Fruit fly (Drosophila melanogaster) whole organism, larva: ENCODE results near the gene CG1354.

Experiments used
- noc ChIP-seq: fragments of 200-800 bp; sonication (Bioruptor generic); optimal IDR thresholded peaks from 3 replicates; lab custom pipeline; 2019; ENCODE audit warnings: missing biosample characterization, mild to moderate bottlenecking, missing genetic modification characterization, moderate library complexity

The CG1354 gene

DNA sequence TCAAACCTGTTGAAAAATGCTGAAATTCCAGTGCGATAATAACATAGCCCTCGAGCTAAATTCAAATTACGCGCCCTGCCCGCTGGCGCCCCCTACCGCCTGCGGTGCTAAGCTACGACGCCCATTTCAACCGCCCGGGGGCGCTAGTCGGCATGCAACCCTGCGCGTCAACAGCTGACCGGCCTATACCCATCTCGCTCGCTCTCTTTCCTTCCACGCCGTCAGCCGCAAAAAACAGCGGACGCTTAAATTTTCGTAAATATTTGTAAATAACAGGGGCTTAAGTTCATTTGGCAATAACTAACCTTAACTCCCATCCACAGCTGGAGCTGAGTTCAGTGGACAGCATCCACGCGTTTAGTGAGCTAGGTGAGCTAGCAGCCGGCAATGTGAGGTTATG lies at the start of gene CG1354:
Gene CG1354, plus strand, starts transcription at position 198 of the 400 bp plus-strand sequence.
- no peak for TF ChIP-seq noc (tag; lab: Kevin White, UChicago)

DNA sequence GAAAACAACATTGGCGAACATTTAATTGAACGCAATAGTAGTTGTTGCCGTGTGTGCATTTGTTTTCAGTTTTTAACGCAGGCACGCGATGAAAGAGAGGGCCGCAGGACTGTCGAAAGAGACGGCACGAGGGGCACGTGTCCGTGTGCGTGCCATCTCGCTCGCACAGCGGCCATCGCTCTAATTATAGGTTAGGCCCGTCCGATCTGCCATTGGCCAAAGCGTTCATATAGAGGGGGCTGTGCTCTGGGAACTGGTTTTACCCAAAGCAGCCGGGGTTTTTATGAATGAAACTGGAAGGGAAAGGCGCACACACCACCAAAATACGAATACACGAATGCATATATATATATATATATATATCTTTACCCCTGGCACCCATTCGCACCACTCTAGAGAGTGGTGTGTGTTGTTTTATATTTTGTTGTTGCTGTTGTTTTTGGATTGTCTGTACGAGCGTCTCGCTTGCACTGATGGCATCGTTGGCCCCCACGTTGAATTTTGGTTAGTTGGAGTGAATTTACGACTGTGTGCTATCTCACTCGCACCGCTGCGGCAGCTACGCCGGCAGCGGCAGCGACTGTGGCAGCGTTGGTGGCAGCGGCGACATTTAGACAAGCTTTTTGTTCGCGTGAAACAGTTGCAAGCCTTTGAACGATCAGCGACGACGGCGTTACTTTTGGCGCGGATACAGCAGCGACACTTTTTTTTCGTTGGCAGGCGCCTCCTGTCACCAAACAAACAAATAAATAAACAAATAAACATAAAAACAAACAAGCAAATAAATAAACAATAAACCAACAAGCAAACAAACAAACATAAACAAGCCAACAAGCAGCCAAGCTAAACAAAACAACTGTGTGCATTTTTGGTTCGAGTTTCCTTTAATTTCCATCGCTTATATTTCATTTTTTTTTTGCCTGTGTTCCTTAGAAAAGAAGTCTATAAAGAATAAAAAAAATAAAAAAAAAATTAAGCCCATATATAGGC lies 49.2 kb upstream of the CG1354 start, which contains the start of gene Sp1:
Gene Sp1, plus strand, starts transcription at position 636 of the 990 bp plus-strand sequence.
- no peak for TF ChIP-seq noc (tag; lab: Kevin White, UChicago)

DNA sequence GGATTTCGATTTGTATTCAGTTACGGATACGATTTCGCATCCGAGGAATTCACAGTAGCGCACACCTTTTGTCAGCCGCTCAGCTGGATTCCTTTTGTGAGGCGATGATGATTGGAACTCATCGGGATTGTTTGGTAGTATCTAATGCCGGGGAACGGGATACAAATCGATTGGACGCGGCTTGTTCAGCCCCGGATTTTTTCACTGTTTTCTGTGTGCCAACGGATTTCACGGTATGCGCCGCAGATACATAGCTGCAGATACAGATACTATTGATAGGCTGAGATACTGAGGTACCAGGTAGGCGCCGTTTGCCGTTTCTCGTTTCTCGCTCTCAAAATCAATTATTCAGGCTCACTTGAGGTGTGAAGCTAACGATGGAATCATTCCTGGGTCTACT lies 47.0 kb upstream of the CG1354 start:
- TF ChIP-seq noc (tag; lab: Kevin White, UChicago), result no peak

DNA sequence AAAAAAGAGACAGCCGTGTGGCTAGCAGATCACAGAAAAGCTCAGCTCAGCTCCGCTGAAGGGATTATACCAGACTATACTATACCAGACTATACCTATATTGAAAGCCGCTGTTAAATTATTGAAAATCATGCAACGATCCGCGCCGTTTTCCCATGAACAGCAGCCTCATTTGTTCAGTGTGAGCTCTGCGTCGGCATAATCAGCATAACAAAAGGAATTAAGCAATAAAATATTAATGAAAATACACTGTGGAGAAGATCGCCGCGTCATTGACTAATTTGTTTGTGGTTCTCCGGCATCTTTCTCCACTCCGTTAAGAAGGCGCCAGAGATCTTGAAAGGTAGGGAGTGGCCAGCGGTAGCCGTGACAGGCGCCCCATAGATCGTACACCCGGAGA lies 45.4 kb upstream of the CG1354 start:
- TF ChIP-seq noc (tag; lab: Kevin White, UChicago), result no peak

DNA sequence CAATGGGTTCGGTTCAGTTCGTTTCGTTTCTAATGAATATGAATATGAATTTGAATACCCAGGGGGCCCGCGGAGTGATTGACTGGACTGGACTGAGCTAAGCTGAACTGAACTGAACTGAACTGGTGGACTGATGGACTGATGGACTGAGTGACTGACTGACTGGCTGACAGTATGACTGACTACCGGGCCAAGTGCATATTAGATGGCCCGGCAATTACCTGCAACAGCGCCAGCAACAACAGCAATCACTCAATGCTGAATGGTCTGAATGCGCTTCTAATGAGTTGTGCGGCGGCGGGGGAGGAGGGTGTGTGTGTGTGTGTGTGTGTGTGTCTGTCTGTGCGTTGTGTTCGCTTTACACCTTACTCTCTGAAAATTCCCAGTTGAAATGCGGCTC lies 43.7 kb upstream of the CG1354 start:
- no peak for TF ChIP-seq noc (tag; lab: Kevin White, UChicago)

DNA sequence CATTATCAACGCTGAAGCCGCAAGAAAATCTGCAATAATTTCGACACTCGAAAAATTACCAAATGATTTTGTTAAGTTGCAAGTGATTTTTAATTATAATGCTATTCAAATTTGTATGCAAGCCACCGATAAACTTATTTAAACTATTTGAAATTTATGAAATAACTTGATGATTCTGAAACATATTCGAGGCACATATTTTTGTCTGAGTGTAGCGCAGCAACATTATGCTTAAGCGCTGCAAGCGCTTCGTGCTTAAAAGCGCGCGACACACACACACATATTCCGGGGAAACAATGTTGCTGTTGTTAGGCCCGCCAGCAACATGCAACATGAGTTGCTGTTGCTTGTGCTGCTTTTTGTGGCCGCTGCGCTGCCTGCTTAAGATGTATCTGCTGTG lies 40.0 kb upstream of the CG1354 start:
- no peak for TF ChIP-seq noc (tag; lab: Kevin White, UChicago)

DNA sequence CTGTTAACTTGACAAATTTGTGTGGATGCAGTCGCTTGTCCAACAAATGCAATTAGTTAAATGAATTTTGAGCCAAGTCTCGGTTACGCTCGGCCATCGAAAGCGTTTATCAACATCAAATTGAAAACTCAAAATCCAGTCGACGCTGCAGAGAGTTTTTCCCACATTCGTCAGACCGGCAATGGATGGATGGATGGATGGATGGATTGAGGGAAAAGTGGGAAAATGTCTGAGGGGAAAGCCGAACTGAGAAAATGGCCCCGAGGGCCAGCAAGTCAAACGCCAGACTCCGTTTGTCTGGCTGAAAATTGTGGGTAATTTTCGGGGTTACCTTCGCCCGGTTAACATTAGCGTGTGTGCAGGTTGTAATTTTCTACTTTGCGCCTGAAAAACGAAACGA lies 38.3 kb upstream of the CG1354 start:
- TF ChIP-seq noc (tag; lab: Kevin White, UChicago), result no peak

DNA sequence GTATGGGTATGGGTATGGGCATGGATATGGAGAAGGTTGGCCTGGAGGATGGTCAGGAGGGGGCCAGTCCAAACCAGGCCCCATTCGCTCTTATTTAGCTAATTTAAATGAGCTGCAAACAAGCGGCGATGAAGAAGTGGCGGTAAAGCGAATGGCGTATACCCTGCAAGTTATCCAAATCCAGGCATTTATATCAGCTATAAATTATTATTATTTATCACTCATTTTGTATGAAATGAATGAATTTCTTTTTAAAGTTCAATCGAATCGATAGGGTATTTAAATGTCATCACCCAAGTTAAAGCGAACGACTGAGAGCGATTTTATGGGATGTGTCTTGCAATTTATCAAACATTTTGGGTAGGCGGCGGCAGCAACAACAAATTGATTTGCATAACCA lies 36.5 kb upstream of the CG1354 start:
- TF ChIP-seq noc (tag; lab: Kevin White, UChicago), result no peak

DNA sequence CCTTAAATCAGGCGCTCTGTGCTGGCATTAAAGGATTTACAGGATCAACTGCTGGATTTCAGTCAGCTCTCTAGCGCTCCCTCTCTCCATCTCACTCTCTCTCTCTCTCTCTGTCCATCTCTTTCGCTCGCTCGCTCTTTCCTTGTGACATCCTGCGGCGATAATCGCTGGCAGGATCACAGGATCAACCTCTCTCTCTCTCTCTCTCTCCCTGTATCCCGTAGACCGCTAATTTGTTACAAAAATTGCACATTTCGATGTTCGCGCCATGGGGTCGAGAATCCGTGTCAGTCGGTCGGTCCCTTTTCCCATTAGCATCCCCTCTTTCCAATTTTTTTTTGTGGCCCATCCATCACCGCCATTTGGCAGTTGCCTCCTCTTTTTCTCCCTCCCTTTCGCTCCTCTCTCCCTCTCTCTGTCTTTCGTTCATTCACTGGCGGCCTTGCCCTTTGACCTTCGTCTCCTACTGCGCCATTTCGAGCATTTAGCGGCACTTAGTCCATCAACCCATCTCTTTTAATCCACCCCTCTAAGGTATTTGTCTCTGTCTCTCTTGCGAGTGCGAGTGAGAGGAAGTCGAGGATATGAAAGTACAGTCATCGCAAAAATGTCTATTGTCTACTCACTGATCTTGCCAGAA lies 34.4 kb upstream of the CG1354 start:
- no peak for TF ChIP-seq noc (tag; lab: Kevin White, UChicago)

DNA sequence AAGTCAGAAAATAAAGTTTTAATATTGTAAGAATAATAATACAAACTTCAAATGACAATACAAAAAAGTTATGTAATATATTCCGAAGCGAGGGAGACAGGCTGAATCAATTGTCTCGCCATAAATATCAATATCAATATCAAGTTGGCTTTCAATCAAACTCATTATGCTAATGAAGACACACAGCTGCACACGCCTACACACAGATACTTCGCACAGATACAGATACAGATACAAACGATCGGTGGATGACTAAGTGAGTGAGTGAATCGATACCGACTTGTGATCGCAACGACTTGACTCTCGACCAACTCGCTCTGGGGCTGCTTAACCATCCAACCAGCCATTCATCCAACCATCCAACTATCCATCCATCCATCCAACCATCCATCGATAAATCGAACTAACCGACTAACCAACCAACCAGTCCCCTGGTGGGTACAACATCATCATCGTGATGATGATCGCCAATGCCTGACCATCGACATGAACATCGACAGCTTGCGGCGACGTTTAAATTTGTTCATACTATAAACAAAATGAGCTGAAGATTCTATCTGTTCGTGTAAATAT lies 33.8 kb upstream of the CG1354 start:
- no peak for TF ChIP-seq noc (tag; lab: Kevin White, UChicago)

DNA sequence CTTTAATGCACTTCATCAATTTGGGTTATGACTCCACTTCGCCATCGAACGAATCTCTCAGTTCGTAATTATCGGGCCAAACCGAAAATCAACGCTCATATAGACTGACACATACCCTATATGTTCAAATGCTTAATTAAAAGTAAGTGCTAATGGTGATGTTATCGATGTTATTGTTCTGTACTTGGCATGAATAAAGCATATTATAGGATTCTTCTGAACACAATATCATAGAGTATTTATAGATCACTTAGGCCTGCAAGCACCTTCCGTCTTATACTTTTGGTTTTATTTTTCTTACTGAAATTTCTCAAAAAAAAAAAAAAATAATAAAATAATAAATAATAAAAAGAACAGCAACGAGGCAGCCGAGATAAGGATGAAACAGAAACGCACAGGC lies 31.0 kb upstream of the CG1354 start:
- no peak for TF ChIP-seq noc (tag; lab: Kevin White, UChicago)

DNA sequence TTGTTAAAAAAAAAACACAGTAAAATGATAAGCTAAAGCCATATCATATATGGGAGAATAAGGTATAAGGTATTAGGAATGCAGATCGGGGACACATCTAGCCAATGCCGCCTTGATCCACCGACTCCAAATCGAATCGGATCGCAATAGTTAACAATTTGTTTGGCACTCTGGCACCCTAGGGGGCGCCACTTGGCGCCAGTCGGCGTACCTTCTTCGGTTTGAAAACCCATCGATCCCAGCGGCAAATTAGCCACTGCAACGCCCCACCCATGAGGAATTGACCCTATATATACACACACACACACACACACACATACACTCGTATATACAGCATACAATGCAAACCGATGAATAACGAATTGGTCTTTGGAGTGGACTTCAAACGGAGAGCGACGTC lies 29.3 kb upstream of the CG1354 start:
- no peak for TF ChIP-seq noc (tag; lab: Kevin White, UChicago)

DNA sequence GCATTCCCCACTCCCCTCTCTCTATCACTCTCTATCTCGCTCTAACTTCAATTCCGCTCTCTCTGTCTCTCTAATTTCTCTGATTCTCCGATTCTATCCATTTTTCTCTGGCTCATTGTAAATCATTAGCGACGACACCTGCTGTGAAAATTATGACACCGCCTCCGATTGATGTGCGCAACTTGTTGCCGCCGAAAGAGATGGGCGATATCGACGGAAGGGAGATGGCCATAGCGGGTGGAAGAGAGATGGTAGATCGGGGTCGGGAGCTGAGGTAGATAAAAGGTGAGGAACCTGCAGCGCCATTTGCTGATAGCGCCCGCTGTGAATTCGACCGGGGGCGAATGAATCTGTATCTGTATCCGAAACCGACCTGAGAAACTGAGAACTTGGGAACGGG lies 28.8 kb upstream of the CG1354 start:
- no peak for TF ChIP-seq noc (tag; lab: Kevin White, UChicago)

DNA sequence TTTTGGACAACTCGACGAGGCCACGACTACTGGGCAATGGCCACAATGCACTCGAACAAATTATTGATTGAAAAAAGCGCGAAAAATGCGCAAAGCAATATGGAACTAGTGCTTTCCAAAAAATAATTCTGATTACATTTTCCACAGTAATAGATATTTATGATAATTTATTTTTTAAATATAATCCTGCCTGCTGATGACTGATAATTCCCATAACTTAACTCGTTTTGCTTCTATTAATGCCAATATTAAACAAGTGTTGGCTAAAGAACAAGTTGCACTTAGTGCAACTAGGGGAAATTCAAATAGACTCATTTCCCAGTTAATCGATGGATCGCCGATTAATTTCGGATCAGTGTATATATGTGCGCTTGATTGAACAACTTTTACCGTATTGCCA lies 27.1 kb upstream of the CG1354 start:
- no peak for TF ChIP-seq noc (tag; lab: Kevin White, UChicago)

DNA sequence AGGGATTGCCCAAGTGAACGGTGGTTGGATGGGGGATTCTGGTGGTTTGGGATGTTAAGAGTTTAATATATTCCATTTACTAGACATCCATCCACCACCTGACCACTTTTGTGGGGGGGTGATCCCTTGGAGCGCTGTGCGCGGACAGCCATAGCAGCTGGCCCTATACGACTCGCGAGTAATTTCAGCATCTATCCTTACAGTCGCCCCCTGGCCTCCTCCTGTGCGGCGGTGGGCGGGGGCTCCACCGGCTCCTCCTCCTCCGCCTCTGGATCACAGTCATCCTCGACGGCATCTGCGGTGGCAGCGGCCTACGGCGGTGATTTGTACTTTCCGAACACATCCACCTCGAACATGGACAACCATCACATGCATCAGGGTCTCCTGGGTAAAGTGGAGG lies 25.2 kb upstream of the CG1354 start:
- no peak for TF ChIP-seq noc (tag; lab: Kevin White, UChicago)

DNA sequence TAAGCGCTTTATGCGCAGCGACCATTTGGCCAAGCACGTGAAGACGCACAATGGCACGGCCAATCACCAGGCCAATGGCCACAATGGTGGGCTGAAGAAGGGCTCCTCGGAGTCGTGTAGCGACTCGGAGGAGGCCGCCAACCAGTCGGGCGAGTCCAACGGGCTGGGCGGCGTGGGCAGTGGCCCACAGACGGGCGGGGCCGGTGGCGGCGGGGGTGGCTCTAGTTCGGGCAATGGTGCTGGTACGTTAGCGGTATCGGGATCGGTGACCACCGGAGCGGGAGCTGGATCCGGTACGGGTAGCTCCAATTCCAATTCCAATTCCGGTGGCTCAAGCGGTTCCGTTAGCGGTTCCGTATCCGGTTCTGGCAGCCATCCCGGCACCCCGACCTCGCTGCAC lies 24.1 kb upstream of the CG1354 start:
- TF ChIP-seq noc (tag; lab: Kevin White, UChicago), result no peak
